Worm (Caenorhabditis elegans): ENCODE data around the gene spe-45.

- no peak for TF ChIP-seq dao-5 (tag; optimal IDR thresholded peaks at IDR 0.05)
- TF ChIP-seq him-1 (tag; optimal IDR thresholded peaks at IDR 0.05), result no peak
- TF ChIP-seq W03F9.2 (tag; optimal IDR thresholded peaks at IDR 0.05), result no peak
These were observed 39.7 kb downstream of the spe-45 start for ce11 chrIV:12350235-12350634.

Measured in whole organism, L4/young adult.